Fruit fly (Drosophila melanogaster) whole organism, embryonic: Measurements from ENCODE around the gene Ufsp2.

Experiments used
- Adf1 ChIP-seq: fragments of 200-800 bp; sonication (Bioruptor generic); IDR thresholded peaks from 2 replicates; pipeline ENCODE4 v1.3.6; 2022; ENCODE audit warnings: missing biosample characterization, missing genetic modification characterization
- Asciz ChIP-seq: fragments of 200-800 bp; sonication (Bioruptor generic); optimal IDR thresholded peaks from 2 replicates; lab custom pipeline; 2017; ENCODE audit warnings: missing biosample characterization, mild to moderate bottlenecking, missing genetic modification characterization, missing genetic modification reagents
- Atf3 ChIP-seq: fragments of 200-800 bp; sonication (Bioruptor generic); optimal IDR thresholded peaks from 3 replicates; lab custom pipeline; 2016; ENCODE audit warnings: missing biosample characterization, missing genetic modification characterization
- CG10147 ChIP-seq: fragments of 200-800 bp; sonication (Bioruptor generic); optimal IDR thresholded peaks from 2 replicates; lab custom pipeline; 2019; ENCODE audit warnings: missing biosample characterization, mild to moderate bottlenecking, missing genetic modification characterization, moderate library complexity
- CG10267 ChIP-seq: fragments of 200-800 bp; sonication (Bioruptor generic); optimal IDR thresholded peaks from 2 replicates; lab custom pipeline; 2018; ENCODE audit warnings: missing biosample characterization, mild to moderate bottlenecking, missing genetic modification characterization, moderate library complexity
- CG11456 ChIP-seq: fragments of 200-800 bp; sonication (Bioruptor generic); IDR thresholded peaks from 3 replicates; pipeline ENCODE4 v1.3.6; 2022; ENCODE audit warnings: missing biosample characterization, missing genetic modification characterization
- CG11696 ChIP-seq: fragments of 200-800 bp; sonication (Bioruptor generic); IDR thresholded peaks from 2 replicates; pipeline ENCODE4 v1.3.6; 2022; ENCODE audit warnings: missing biosample characterization, missing genetic modification characterization
- CG12071 ChIP-seq: fragments of 200-800 bp; sonication (Bioruptor generic); optimal IDR thresholded peaks from 3 replicates; lab custom pipeline; 2018; ENCODE audit warnings: missing biosample characterization, mild to moderate bottlenecking, missing genetic modification characterization
- CG12299 ChIP-seq: fragments of 200-800 bp; sonication (Bioruptor generic); optimal IDR thresholded peaks from 2 replicates; lab custom pipeline; 2018; ENCODE audit warnings: missing biosample characterization, mild to moderate bottlenecking, missing genetic modification characterization
- CG13123 ChIP-seq: fragments of 200-800 bp; sonication (Bioruptor generic); optimal IDR thresholded peaks from 2 replicates; lab custom pipeline; 2016; ENCODE audit warnings: missing biosample characterization, missing genetic modification characterization
- CG13624 ChIP-seq: fragments of 200-800 bp; sonication (Bioruptor generic); optimal IDR thresholded peaks from 2 replicates; lab custom pipeline; 2016; ENCODE audit warnings: missing biosample characterization, missing genetic modification characterization
- CG14860 ChIP-seq: fragments of 200-800 bp; sonication (Bioruptor generic); IDR thresholded peaks from 3 replicates; pipeline ENCODE4 v1.3.6; 2022; ENCODE audit warnings: missing biosample characterization, missing genetic modification characterization; ENCODE audit not compliant: partially characterized antibody
- CG1529 ChIP-seq: fragments of 200-800 bp; sonication (Bioruptor generic); optimal IDR thresholded peaks from 3 replicates; lab custom pipeline; 2018; ENCODE audit warnings: missing biosample characterization, missing genetic modification characterization
- CG16863 ChIP-seq: fragments of 200-800 bp; sonication (Bioruptor generic); optimal IDR thresholded peaks from 3 replicates; lab custom pipeline; 2016; ENCODE audit warnings: missing biosample characterization, missing genetic modification characterization
- CG17829 ChIP-seq: fragments of 200-800 bp; optimal IDR thresholded peaks from 2 replicates; lab custom pipeline; 2019; ENCODE audit warnings: missing biosample characterization, mild to moderate bottlenecking, missing genetic modification characterization, moderate library complexity
- CG18764 ChIP-seq: fragments of 200-800 bp; sonication (Bioruptor generic); optimal IDR thresholded peaks from 3 replicates; lab custom pipeline; 2016; ENCODE audit warnings: missing biosample characterization, missing genetic modification characterization
- CG2120 ChIP-seq: fragments of 200-800 bp; sonication (Bioruptor generic); optimal IDR thresholded peaks from 3 replicates; lab custom pipeline; 2016; ENCODE audit warnings: missing biosample characterization, missing genetic modification characterization
- CG32767 ChIP-seq: fragments of 200-800 bp; sonication (Bioruptor generic); IDR thresholded peaks from 2 replicates; pipeline ENCODE4 v1.3.6; 2022; ENCODE audit warnings: missing biosample characterization, missing genetic modification characterization
- CG3407 ChIP-seq: fragments of 200-800 bp; sonication (Bioruptor generic); optimal IDR thresholded peaks from 2 replicates; lab custom pipeline; 2018; ENCODE audit warnings: missing biosample characterization, mild to moderate bottlenecking, missing genetic modification characterization
- CG5953 ChIP-seq: fragments of 200-800 bp; sonication (Bioruptor generic); IDR thresholded peaks from 2 replicates; pipeline ENCODE4 v1.3.6; 2022; ENCODE audit warnings: missing biosample characterization, missing genetic modification characterization
- CG6683 ChIP-seq: fragments of 200-800 bp; sonication (Bioruptor generic); optimal IDR thresholded peaks from 2 replicates; lab custom pipeline; 2017; ENCODE audit warnings: missing biosample characterization, mild to moderate bottlenecking, missing genetic modification characterization, missing genetic modification reagents
- CG8290 ChIP-seq, 3 experiments: fragments of 200-800 bp; sonication (Bioruptor generic); optimal IDR thresholded peaks; 2 replicates each; lab custom pipeline; 2016 to 2019; ENCODE audit warnings: missing biosample characterization in 3 of 3, missing genetic modification characterization in 3 of 3, mild to moderate bottlenecking in 2 of 3, moderate library complexity in 1 of 3
- CG8359 ChIP-seq: fragments of 200-800 bp; sonication (Bioruptor generic); optimal IDR thresholded peaks from 2 replicates; lab custom pipeline; 2017; ENCODE audit warnings: missing biosample characterization, mild to moderate bottlenecking, missing genetic modification characterization, borderline replicate concordance
- CG8944 ChIP-seq: fragments of 200-800 bp; sonication (Bioruptor generic); optimal IDR thresholded peaks from 3 replicates; lab custom pipeline; 2016; ENCODE audit warnings: missing biosample characterization, missing genetic modification characterization
- CoRest ChIP-seq: fragments of 200-800 bp; sonication (Bioruptor generic); optimal IDR thresholded peaks from 3 replicates; lab custom pipeline; 2018; ENCODE audit warnings: missing biosample characterization, mild to moderate bottlenecking, missing genetic modification characterization, moderate library complexity
- D19B ChIP-seq: fragments of 200-800 bp; sonication (Bioruptor generic); optimal IDR thresholded peaks from 2 replicates; lab custom pipeline; 2017; ENCODE audit warnings: missing biosample characterization, mild to moderate bottlenecking, missing genetic modification characterization
- Dbx ChIP-seq: fragments of 200-800 bp; sonication (Bioruptor generic); IDR thresholded peaks from 3 replicates; pipeline ENCODE4 v1.3.6; 2022; ENCODE audit warnings: missing biosample characterization, missing genetic modification characterization
- Ets65A ChIP-seq: fragments of 200-800 bp; sonication (Bioruptor generic); peaks from one replicate; lab custom pipeline; 2016; ENCODE audit warnings: missing biosample characterization, missing genetic modification characterization
- HHEX ChIP-seq: fragments of 200-800 bp; sonication (Bioruptor generic); optimal IDR thresholded peaks from 3 replicates; lab custom pipeline; 2017; ENCODE audit warnings: missing biosample characterization, mild to moderate bottlenecking, missing genetic modification characterization, missing genetic modification reagents
- Med ChIP-seq: fragments of 200-800 bp; sonication (Bioruptor generic); peaks from one replicate; lab custom pipeline; 2016; ENCODE audit warnings: missing biosample characterization, missing genetic modification characterization, mild to moderate bottlenecking, inconsistent platforms, moderate library complexity
- Oaz ChIP-seq: fragments of 200-800 bp; sonication (Bioruptor generic); IDR thresholded peaks from 2 replicates; pipeline ENCODE4 v1.3.6; 2022; ENCODE audit warnings: missing biosample characterization, missing genetic modification characterization
- Spps ChIP-seq: fragments of 200-800 bp; sonication (Bioruptor generic); optimal IDR thresholded peaks from 2 replicates; lab custom pipeline; 2018; ENCODE audit warnings: missing biosample characterization, mild to moderate bottlenecking, missing genetic modification characterization
- ac ChIP-seq: fragments of 200-800 bp; sonication (Bioruptor generic); optimal IDR thresholded peaks from 3 replicates; lab custom pipeline; 2017; ENCODE audit warnings: missing biosample characterization, mild to moderate bottlenecking, missing genetic modification characterization
- cato ChIP-seq: fragments of 200-800 bp; sonication (Bioruptor generic); optimal IDR thresholded peaks from 2 replicates; lab custom pipeline; 2016; ENCODE audit warnings: missing biosample characterization, missing genetic modification characterization, borderline replicate concordance
- dm ChIP-seq: fragments of 200-800 bp; sonication (Bioruptor generic); optimal IDR thresholded peaks from 3 replicates; lab custom pipeline; 2016; ENCODE audit warnings: missing biosample characterization, missing genetic modification characterization
- ewg ChIP-seq: fragments of 200-800 bp; sonication (Bioruptor generic); optimal IDR thresholded peaks from 3 replicates; lab custom pipeline; 2017; ENCODE audit warnings: mild to moderate bottlenecking, missing biosample characterization, missing genetic modification reagents, missing genetic modification characterization
- grn ChIP-seq: fragments of 200-800 bp; sonication (Bioruptor generic); optimal IDR thresholded peaks from 3 replicates; lab custom pipeline; 2017; ENCODE audit warnings: missing biosample characterization, missing genetic modification characterization
- jigr1 ChIP-seq: fragments of 200-800 bp; sonication (Bioruptor generic); IDR thresholded peaks from 3 replicates; pipeline ENCODE4 v1.3.6; 2022; ENCODE audit warnings: missing biosample characterization, missing genetic modification characterization
- lmd ChIP-seq: fragments of 200-800 bp; sonication (Bioruptor generic); IDR thresholded peaks from 2 replicates; pipeline ENCODE4 v1.3.6; 2022; ENCODE audit warnings: missing biosample characterization, missing genetic modification characterization
- mirr ChIP-seq: fragments of 200-800 bp; sonication (Bioruptor generic); optimal IDR thresholded peaks from 3 replicates; lab custom pipeline; 2018; ENCODE audit warnings: missing biosample characterization, mild to moderate bottlenecking, missing genetic modification characterization
- nerfin-1 ChIP-seq: fragments of 200-800 bp; sonication (Bioruptor generic); optimal IDR thresholded peaks from 3 replicates; lab custom pipeline; 2019; ENCODE audit warnings: missing biosample characterization, mild to moderate bottlenecking, missing genetic modification characterization, moderate library complexity
- nerfin-2 ChIP-seq: fragments of 200-800 bp; sonication (Bioruptor generic); IDR thresholded peaks from 2 replicates; pipeline ENCODE4 v1.3.6; 2022; ENCODE audit warnings: missing biosample characterization, missing genetic modification characterization; ENCODE audit not compliant: partially characterized antibody
- sima ChIP-seq: fragments of 200-800 bp; sonication (Bioruptor generic); optimal IDR thresholded peaks from 2 replicates; lab custom pipeline; 2016; ENCODE audit warnings: missing biosample characterization, missing genetic modification characterization
- ssp ChIP-seq: fragments of 200-800 bp; sonication (Bioruptor generic); IDR thresholded peaks from 2 replicates; pipeline ENCODE4 v1.3.6; 2022; ENCODE audit warnings: missing biosample characterization, missing genetic modification characterization
- sug ChIP-seq: fragments of 200-800 bp; optimal IDR thresholded peaks from 2 replicates; lab custom pipeline; 2019; ENCODE audit warnings: missing biosample characterization, mild to moderate bottlenecking, missing genetic modification characterization, moderate library complexity
- tio ChIP-seq: fragments of 200-800 bp; sonication (Bioruptor generic); optimal IDR thresholded peaks from 2 replicates; lab custom pipeline; 2017; ENCODE audit warnings: missing biosample characterization, missing genetic modification characterization, inconsistent platforms
- usp ChIP-seq: fragments of >200 bp; optimal IDR thresholded peaks from 2 replicates; lab custom pipeline; 2017; ENCODE audit warnings: missing biosample characterization, missing genetic modification characterization
- vfl ChIP-seq: fragments of 200-800 bp; sonication (Bioruptor generic); optimal IDR thresholded peaks from 2 replicates; lab custom pipeline; 2016; ENCODE audit warnings: missing biosample characterization, missing genetic modification characterization
- zen ChIP-seq: fragments of 200-800 bp; sonication (Bioruptor generic); optimal IDR thresholded peaks from 3 replicates; lab custom pipeline; 2018; ENCODE audit warnings: missing biosample characterization, mild to moderate bottlenecking, missing genetic modification characterization, moderate library complexity

Gene Ufsp2

DNA sequence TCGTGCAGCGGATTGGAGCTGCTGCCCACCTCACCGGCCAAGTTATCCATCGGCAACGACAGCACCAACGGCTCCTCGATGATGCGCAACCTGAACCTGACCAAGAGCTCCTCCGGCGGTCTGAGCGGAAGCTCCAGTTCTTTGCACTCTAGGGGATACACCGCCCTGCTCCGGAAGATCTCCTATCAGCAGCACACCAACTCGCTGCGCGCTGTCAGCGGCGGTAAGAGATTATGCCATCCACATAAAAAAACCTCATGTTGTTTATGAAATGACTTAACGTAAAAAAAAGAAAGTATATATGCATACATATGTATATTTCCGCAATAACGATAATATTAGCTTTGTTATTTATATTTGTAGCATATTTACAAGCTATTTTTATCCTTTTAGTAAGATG is 7.6 kb upstream of the Ufsp2 start:
- TF ChIP-seq CG12299 (tag; lab: Kevin White, UChicago) (no peak), CG10267 (tag; lab: Kevin White, UChicago) (no peak), Med (GFP tag; lab: Kevin White, UChicago) (no peak), Dbx (GFP tag; lab: Robert Waterston, UW) (0 out of 3 replicates have a peak, but pooled peaks have one; percentile 0), CG11456 (GFP tag; lab: Robert Waterston, UW) (0 out of 3 replicates have a peak, but pooled peaks have one; percentile 18), CG14860 (no peak), CG6683 (no peak), CG17829 (tag; lab: Kevin White, UChicago) (no peak), CG16863 (GFP tag; lab: Kevin White, UChicago) (no peak), Ets65A (no peak), CG1529 (GFP tag; lab: Kevin White, UChicago) (no peak), dm (no peak), jigr1 (no peak)

DNA sequence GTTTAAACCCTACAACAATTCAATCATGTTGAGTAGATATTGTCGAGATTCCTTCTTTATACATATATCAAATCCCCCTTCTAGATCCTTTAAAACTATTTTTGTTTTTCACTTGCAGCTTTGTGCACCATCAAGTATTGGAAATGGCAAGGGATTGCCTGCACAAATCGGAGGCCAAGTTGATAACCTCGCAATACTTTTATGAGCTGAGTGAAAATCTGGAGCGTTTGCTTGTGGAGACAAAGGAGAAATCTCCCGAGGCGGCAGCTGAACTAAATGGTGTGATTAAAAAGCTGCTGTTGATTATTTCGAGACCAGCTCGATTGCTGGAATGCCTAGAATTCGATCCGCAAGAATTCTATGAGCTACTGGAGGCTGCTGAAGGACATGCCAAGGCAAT is 5.8 kb upstream of the Ufsp2 start:
- no peak for TF ChIP-seq Oaz
- no peak for TF ChIP-seq CG11696 (GFP tag; lab: Robert Waterston, UW)
- TF ChIP-seq CG13123 (GFP tag; lab: Kevin White, UChicago): no peak
- TF ChIP-seq sug (tag; lab: Kevin White, UChicago): no peak
- no peak for TF ChIP-seq CoRest (tag; lab: Kevin White, UChicago)
- no peak for TF ChIP-seq vfl (GFP tag; lab: Kevin White, UChicago)
- no peak for TF ChIP-seq cato
- TF ChIP-seq CG32767: no peak

DNA sequence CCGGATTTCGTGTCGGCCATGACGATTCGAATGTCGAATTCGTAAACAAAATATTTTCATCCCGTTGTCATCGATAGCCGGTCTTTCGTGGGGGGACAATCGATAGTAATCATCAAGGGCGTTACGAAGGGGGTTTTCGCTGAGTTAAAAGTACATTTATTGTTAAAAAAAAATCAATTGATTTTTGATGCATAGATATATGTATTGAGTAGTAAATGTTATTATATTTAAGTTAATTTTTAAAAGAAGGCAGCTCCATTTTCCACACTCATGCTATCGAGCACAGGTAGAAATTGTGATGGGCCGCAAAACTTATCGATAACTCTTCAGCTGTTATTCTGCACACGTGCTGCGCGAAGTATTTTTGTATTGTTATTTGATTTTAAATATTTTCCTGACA is 4.1 kb downstream of the Ufsp2 start, which contains the start of the genes mrn and CG12301:
TSS of gene mrn (minus strand) at position 51 of the 400 bp plus-strand sequence.
TSS of gene CG12301 (plus strand) at position 314 of the 400 bp plus-strand sequence.
- TF ChIP-seq sima (GFP tag; lab: Kevin White, UChicago): no peak
- TF ChIP-seq CG2120: peak; percentile 91
- no peak for TF ChIP-seq CG12071 (GFP tag; lab: Kevin White, UChicago)
- no peak for TF ChIP-seq CG8290 (GFP tag; optimal IDR thresholded peaks at IDR 0.05; lab: Kevin White, UChicago)
- no peak for TF ChIP-seq CG8290 (tag; optimal IDR thresholded peaks at IDR 0.05; lab: Kevin White, UChicago)
- peak; percentile 26 for TF ChIP-seq CG13624
- TF ChIP-seq usp (GFP tag; lab: Kevin White, UChicago): no peak
- no peak for TF ChIP-seq tio (GFP tag; lab: Kevin White, UChicago)
- TF ChIP-seq Spps: peak; percentile 41
- TF ChIP-seq D19B: no peak
- TF ChIP-seq zen (tag; lab: Kevin White, UChicago): peak; percentile 43
- TF ChIP-seq Adf1 (GFP tag; lab: Robert Waterston, UW): peak; percentile 57
- 0 out of 2 replicates have a peak, but pooled peaks have one; percentile 31 for TF ChIP-seq CG5953 (GFP tag; lab: Robert Waterston, UW)
- TF ChIP-seq ac: no peak
- TF ChIP-seq CG10267 (tag; lab: Kevin White, UChicago): peak; percentile 73
- TF ChIP-seq nerfin-2: peak; percentile 90
- no peak for TF ChIP-seq CG10147 (GFP tag; lab: Kevin White, UChicago)
- TF ChIP-seq CG3407: no peak
- TF ChIP-seq ssp (GFP tag; lab: Robert Waterston, UW): peak; percentile 84
- no peak for TF ChIP-seq mirr (GFP tag; lab: Kevin White, UChicago)
- peak; percentile 22 for TF ChIP-seq CG8944
- no peak for TF ChIP-seq CG18764 (GFP tag; lab: Kevin White, UChicago)
- TF ChIP-seq ewg (GFP tag; lab: Kevin White, UChicago): peak; percentile 71
- TF ChIP-seq Atf3 (GFP tag; lab: Kevin White, UChicago): peak; percentile 18
- TF ChIP-seq lmd (GFP tag; lab: Robert Waterston, UW): peak; percentile 94
- peak; percentile 60 for TF ChIP-seq nerfin-1 (tag; lab: Kevin White, UChicago)
- TF ChIP-seq HHEX (GFP tag; lab: Kevin White, UChicago): no peak
- peak; percentile 43 for TF ChIP-seq CG6683
- no peak for TF ChIP-seq CG8359 (GFP tag; lab: Kevin White, UChicago)
- no peak for TF ChIP-seq grn (GFP tag; lab: Kevin White, UChicago)
- TF ChIP-seq Asciz (GFP tag; lab: Kevin White, UChicago): no peak
